Worm (Caenorhabditis elegans) whole organism, L3 larva: ENCODE measurements around the gene C04E7.5.

ENCODE experiments used
- R02D3.7 ChIP-seq: fragments of 150-350 bp; optimal IDR thresholded peaks from 2 replicates; lab custom pipeline; 2014; ENCODE audit warnings: missing biosample characterization, missing genetic modification characterization
- ZK546.5 ChIP-seq: sonication (generic microtip); optimal IDR thresholded peaks from 2 replicates; lab custom pipeline; 2017; ENCODE audit warnings: missing biosample characterization, missing genetic modification characterization
- aly-2 ChIP-seq: fragments of 150-350 bp; optimal IDR thresholded peaks from 2 replicates; lab custom pipeline; 2014; ENCODE audit warnings: missing biosample characterization, missing genetic modification characterization
- ama-1 ChIP-seq: fragments of 150-350 bp; optimal IDR thresholded peaks from 2 replicates; lab custom pipeline; 2018
- ceh-16 ChIP-seq: sonication (generic microtip); optimal IDR thresholded peaks from 2 replicates; lab custom pipeline; 2017; ENCODE audit warnings: missing biosample characterization, missing genetic modification characterization
- ceh-28 ChIP-seq: fragments of 150-350 bp; optimal IDR thresholded peaks from 2 replicates; lab custom pipeline; 2014; ENCODE audit warnings: missing biosample characterization, missing genetic modification reagents, missing genetic modification characterization
- ceh-82 ChIP-seq: fragments of 150-350 bp; optimal IDR thresholded peaks from 2 replicates; lab custom pipeline; 2014; ENCODE audit warnings: missing biosample characterization, missing genetic modification characterization
- ceh-9 ChIP-seq: sonication (generic microtip); optimal IDR thresholded peaks from 2 replicates; lab custom pipeline; 2018; ENCODE audit warnings: missing biosample characterization, missing genetic modification characterization
- daf-12 ChIP-seq: fragments of 150-350 bp; optimal IDR thresholded peaks from 2 replicates; lab custom pipeline; 2014; ENCODE audit warnings: missing biosample characterization, missing genetic modification reagents, missing genetic modification characterization
- egl-27 ChIP-seq: sonication (generic microtip); optimal IDR thresholded peaks from 4 replicates; lab custom pipeline; 2017; ENCODE audit warnings: missing biosample characterization, missing genetic modification reagents, missing genetic modification characterization
- egl-5 ChIP-seq: fragments of 150-350 bp; optimal IDR thresholded peaks from 2 replicates; lab custom pipeline; 2017; ENCODE audit warnings: missing biosample characterization, missing genetic modification reagents, missing genetic modification characterization, inconsistent platforms
- elt-1 ChIP-seq: fragments of 150-350 bp; optimal IDR thresholded peaks from 2 replicates; lab custom pipeline; 2014; ENCODE audit warnings: missing biosample characterization, missing genetic modification characterization
- elt-2 ChIP-seq: sonication (generic microtip); optimal IDR thresholded peaks from 2 replicates; lab custom pipeline; 2016; ENCODE audit warnings: missing genetic modification reagents, mild to moderate bottlenecking, missing genetic modification characterization, missing compliant biosample characterization
- elt-3 ChIP-seq, 3 experiments: fragments of 150-350 bp in 1 of 3; sonication (generic microtip) in 2 of 3; optimal IDR thresholded peaks; 2 replicates in 2 of 3; 4 replicates in 1 of 3; lab custom pipeline; 2014 to 2017; ENCODE audit warnings: missing biosample characterization in 3 of 3, missing genetic modification characterization in 3 of 3
- eor-1 ChIP-seq, 2 experiments: fragments of 150-350 bp; optimal IDR thresholded peaks; 2 replicates each; lab custom pipeline; 2014 to 2018; ENCODE audit warnings: missing biosample characterization in 2 of 2, missing genetic modification characterization in 2 of 2
- fkh-10 ChIP-seq: sonication (generic microtip); optimal IDR thresholded peaks from 2 replicates; lab custom pipeline; 2017; ENCODE audit warnings: missing biosample characterization, missing genetic modification reagents, missing genetic modification characterization
- fkh-2 ChIP-seq: fragments of 150-350 bp; optimal IDR thresholded peaks from 2 replicates; lab custom pipeline; 2014; ENCODE audit warnings: missing biosample characterization, missing genetic modification reagents, missing genetic modification characterization
- fos-1 ChIP-seq: fragments of 150-350 bp; optimal IDR thresholded peaks from 2 replicates; lab custom pipeline; 2014; ENCODE audit warnings: missing biosample characterization, missing genetic modification characterization
- hmg-11 ChIP-seq: sonication (generic microtip); optimal IDR thresholded peaks from 2 replicates; lab custom pipeline; 2016; ENCODE audit warnings: missing genetic modification characterization, missing compliant biosample characterization
- jun-1 ChIP-seq: fragments of 150-350 bp; optimal IDR thresholded peaks from 2 replicates; lab custom pipeline; 2014; ENCODE audit warnings: missing biosample characterization, missing genetic modification reagents, missing genetic modification characterization
- lin-15B ChIP-seq: fragments of 150-350 bp; optimal IDR thresholded peaks from 2 replicates; lab custom pipeline; 2014; ENCODE audit warnings: missing biosample characterization, missing genetic modification characterization
- lin-39 ChIP-seq: fragments of 150-350 bp; optimal IDR thresholded peaks from 2 replicates; lab custom pipeline; 2018; ENCODE audit warnings: missing biosample characterization, missing genetic modification reagents, missing genetic modification characterization
- lsy-12 ChIP-seq: sonication (generic microtip); optimal IDR thresholded peaks from 2 replicates; lab custom pipeline; 2016; ENCODE audit warnings: mild to moderate bottlenecking, missing genetic modification characterization, missing compliant biosample characterization
- mdl-1 ChIP-seq: fragments of 150-350 bp; optimal IDR thresholded peaks from 2 replicates; lab custom pipeline; 2014; ENCODE audit warnings: missing biosample characterization, missing genetic modification characterization
- mml-1 ChIP-seq: fragments of 150-350 bp; sonication (generic microtip); optimal IDR thresholded peaks from 3 replicates; lab custom pipeline; 2014; ENCODE audit warnings: missing biosample characterization, missing genetic modification characterization
- nfya-1 ChIP-seq: sonication (generic microtip); optimal IDR thresholded peaks from 2 replicates; lab custom pipeline; 2017; ENCODE audit warnings: missing genetic modification characterization, mild to moderate bottlenecking, missing compliant biosample characterization, antibody characterized with exemption, moderate library complexity; ENCODE audit not compliant: insufficient read depth
- nhr-11 ChIP-seq: fragments of 150-350 bp; optimal IDR thresholded peaks from 2 replicates; lab custom pipeline; 2014; ENCODE audit warnings: missing biosample characterization, missing genetic modification characterization
- nhr-12 ChIP-seq: fragments of 150-350 bp; optimal IDR thresholded peaks from 2 replicates; lab custom pipeline; 2014; ENCODE audit warnings: missing biosample characterization, missing genetic modification characterization
- nhr-23 ChIP-seq: fragments of 150-350 bp; optimal IDR thresholded peaks from 2 replicates; lab custom pipeline; 2014; ENCODE audit warnings: missing biosample characterization, missing genetic modification reagents, missing genetic modification characterization
- nhr-237 ChIP-seq: fragments of 150-350 bp; optimal IDR thresholded peaks from 2 replicates; lab custom pipeline; 2014; ENCODE audit warnings: missing biosample characterization, missing genetic modification characterization
- nhr-25 ChIP-seq: sonication (generic microtip); optimal IDR thresholded peaks from 2 replicates; lab custom pipeline; 2017; ENCODE audit warnings: missing biosample characterization, missing genetic modification characterization
- nhr-28 ChIP-seq: fragments of 150-350 bp; optimal IDR thresholded peaks from 2 replicates; lab custom pipeline; 2014; ENCODE audit warnings: missing biosample characterization, missing genetic modification characterization
- nhr-43 ChIP-seq: sonication (generic microtip); optimal IDR thresholded peaks from 2 replicates; lab custom pipeline; 2016; ENCODE audit warnings: mild to moderate bottlenecking, missing genetic modification characterization, missing compliant biosample characterization; ENCODE audit not compliant: poor library complexity, severe bottlenecking
- nhr-67 ChIP-seq: fragments of 150-350 bp; optimal IDR thresholded peaks from 2 replicates; lab custom pipeline; 2014; ENCODE audit warnings: missing biosample characterization, missing genetic modification characterization
- nhr-76 ChIP-seq: fragments of 150-350 bp; sonication (generic microtip); optimal IDR thresholded peaks from 5 replicates; lab custom pipeline; 2014; ENCODE audit warnings: missing biosample characterization, missing genetic modification characterization
- nhr-77 ChIP-seq: fragments of 150-350 bp; optimal IDR thresholded peaks from 2 replicates; lab custom pipeline; 2014; ENCODE audit warnings: missing biosample characterization, missing genetic modification characterization
- pha-4 ChIP-seq: fragments of 150-350 bp; optimal IDR thresholded peaks from 2 replicates; lab custom pipeline; 2014; ENCODE audit warnings: missing biosample characterization, missing genetic modification reagents, missing genetic modification characterization
- pqm-1 ChIP-seq: fragments of 150-350 bp; optimal IDR thresholded peaks from 2 replicates; lab custom pipeline; 2017; ENCODE audit warnings: missing biosample characterization, missing genetic modification characterization, inconsistent platforms
- sea-2 ChIP-seq: fragments of 150-350 bp; sonication (generic microtip); optimal IDR thresholded peaks from 4 replicates; lab custom pipeline; 2014; ENCODE audit warnings: missing biosample characterization, missing genetic modification reagents, missing genetic modification characterization
- skn-1 ChIP-seq: fragments of 150-350 bp; optimal IDR thresholded peaks from 2 replicates; lab custom pipeline; 2014; ENCODE audit warnings: missing biosample characterization, missing genetic modification characterization
- snpc-4 ChIP-seq: fragments of 150-350 bp; optimal IDR thresholded peaks from 2 replicates; lab custom pipeline; 2014; ENCODE audit warnings: missing biosample characterization, missing genetic modification characterization
- tbx-2 ChIP-seq: sonication (generic microtip); optimal IDR thresholded peaks from 2 replicates; lab custom pipeline; 2016; ENCODE audit warnings: mild to moderate bottlenecking, missing genetic modification characterization, missing compliant biosample characterization
- unc-39 ChIP-seq: sonication (generic microtip); optimal IDR thresholded peaks from 4 replicates; lab custom pipeline; 2017; ENCODE audit warnings: missing biosample characterization, missing genetic modification characterization
- unc-62 ChIP-seq: fragments of 150-350 bp; sonication (generic microtip); optimal IDR thresholded peaks from 4 replicates; lab custom pipeline; 2014; ENCODE audit warnings: missing biosample characterization, missing genetic modification reagents, missing genetic modification characterization
- zag-1 ChIP-seq: fragments of 150-350 bp; optimal IDR thresholded peaks from 2 replicates; lab custom pipeline; 2014; ENCODE audit warnings: missing biosample characterization, missing genetic modification characterization
- ztf-11 ChIP-seq: fragments of 150-350 bp; optimal IDR thresholded peaks from 2 replicates; lab custom pipeline; 2014; ENCODE audit warnings: missing biosample characterization, missing genetic modification characterization
- ztf-4 ChIP-seq: fragments of 150-350 bp; optimal IDR thresholded peaks from 2 replicates; lab custom pipeline; 2014; ENCODE audit warnings: missing biosample characterization, missing genetic modification characterization

C04E7.5 gene

ce11 chrX:324021-324420, 36.6 kb upstream of the C04E7.5 start:
- TF ChIP-seq aly-2 (no peak), fos-1 (no peak), ceh-9 (tag; lab: Kevin White, UChicago) (no peak), mml-1 (no peak), skn-1 (tag; lab: Kevin White, UChicago) (peak; percentile 18), mdl-1 (tag; lab: Kevin White, UChicago) (peak; percentile 85), snpc-4 (tag; lab: Kevin White, UChicago) (peak; percentile 25), nhr-237 (tag; lab: Kevin White, UChicago) (no peak), nhr-76 (tag; lab: Kevin White, UChicago) (no peak), lsy-12 (no peak), nhr-67 (no peak), eor-1 (tag; optimal IDR thresholded peaks at IDR 0.05; lab: Kevin White, UChicago) (no peak), unc-39 (no peak), ztf-11 (tag; lab: Kevin White, UChicago) (no peak), fkh-2 (no peak), sea-2 (no peak), egl-5 (peak; percentile 66), ZK546.5 (tag; lab: Kevin White, UChicago) (no peak), elt-2 (tag; lab: Kevin White, UChicago) (peak; percentile 47), tbx-2 (tag; lab: Kevin White, UChicago) (no peak), ama-1 (lab: Kevin White, UChicago) (peak; percentile 34), hmg-11 (tag; lab: Kevin White, UChicago) (peak; percentile 59), pqm-1 (tag; lab: Kevin White, UChicago) (no peak), elt-3 (tag; optimal IDR thresholded peaks at IDR 0.05; lab: Kevin White, UChicago) (no peak), elt-1 (no peak), fkh-10 (GFP tag; lab: Kevin White, UChicago) (peak; percentile 79), pha-4 (tag; lab: Kevin White, UChicago) (peak; percentile 20), ceh-82 (tag; lab: Kevin White, UChicago) (no peak), lin-15B (tag; lab: Kevin White, UChicago) (peak; percentile 71), nhr-11 (tag; lab: Kevin White, UChicago) (peak; percentile 21), zag-1 (no peak), egl-27 (no peak), nhr-43 (tag; lab: Kevin White, UChicago) (no peak), nhr-77 (tag; lab: Kevin White, UChicago) (no peak), ceh-28 (tag; lab: Kevin White, UChicago) (no peak), ztf-4 (tag; lab: Kevin White, UChicago) (no peak), lin-39 (tag; lab: Kevin White, UChicago) (peak; percentile 83), jun-1 (tag; lab: Kevin White, UChicago) (no peak), nhr-23 (tag; lab: Kevin White, UChicago) (no peak), daf-12 (tag; lab: Kevin White, UChicago) (no peak), nhr-25 (no peak), nhr-12 (tag; lab: Kevin White, UChicago) (no peak), unc-62 (GFP tag; lab: Kevin White, UChicago) (no peak), nfya-1 (tag; lab: Kevin White, UChicago) (peak; percentile 81), nhr-28 (tag; lab: Kevin White, UChicago) (no peak), ceh-16 (tag; lab: Kevin White, UChicago) (no peak), R02D3.7 (tag; lab: Kevin White, UChicago) (no peak)
